Worm (Caenorhabditis elegans) whole organism, L4/young adult: Measurements from ENCODE around the gene gadr-2.

ENCODE experiments used
- W03F9.2 ChIP-seq: fragments of 150-350 bp; optimal IDR thresholded peaks from 2 replicates; lab custom pipeline; 2014; ENCODE audit warnings: missing biosample characterization, missing genetic modification characterization
- him-1 ChIP-seq: sonication (generic microtip); optimal IDR thresholded peaks from 2 replicates; lab custom pipeline; 2016; ENCODE audit warnings: missing genotype, missing genetic modification reagents, missing genetic modification characterization, missing compliant biosample characterization

DNA sequence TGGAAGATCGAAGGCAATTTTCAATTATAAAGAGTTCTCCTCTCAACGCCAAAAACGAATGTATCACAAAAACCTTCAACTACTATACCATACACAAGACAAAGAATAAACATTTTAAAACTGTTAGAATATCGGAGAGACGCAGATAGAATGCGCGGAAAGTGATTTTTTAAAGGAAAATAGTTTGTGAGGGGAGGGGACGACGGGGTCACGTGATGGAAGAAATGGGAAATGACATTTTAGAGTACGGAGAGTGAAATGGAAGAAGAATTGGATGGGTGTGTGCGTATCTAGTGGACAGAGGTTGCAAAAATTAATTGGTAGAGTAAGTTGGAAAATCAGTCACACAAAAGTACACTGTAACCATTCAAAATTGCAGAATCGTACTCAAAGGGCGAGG is 49.4 kb upstream of the gadr-2 start:
- TF ChIP-seq W03F9.2 (tag; lab: Kevin White, UChicago): no peak
- TF ChIP-seq him-1: no peak
